Worm (Caenorhabditis elegans) whole organism, L1 larva: ENCODE measurements around the gene F35H8.1.

Experiments used
- C04F5.9 ChIP-seq: sonication (generic microtip); optimal IDR thresholded peaks from 2 replicates; lab custom pipeline; 2016; ENCODE audit warnings: missing genetic modification characterization, missing compliant biosample characterization
- F16B12.6 ChIP-seq: fragments of 150-350 bp; optimal IDR thresholded peaks from 2 replicates; lab custom pipeline; 2014; ENCODE audit warnings: missing biosample characterization, missing genetic modification characterization
- Y116A8C.19 ChIP-seq: sonication (generic microtip); optimal IDR thresholded peaks from 2 replicates; lab custom pipeline; 2016; ENCODE audit warnings: missing compliant biosample characterization, missing genetic modification characterization, borderline replicate concordance
- aly-2 ChIP-seq: fragments of 150-350 bp; optimal IDR thresholded peaks from 2 replicates; lab custom pipeline; 2014; ENCODE audit warnings: missing biosample characterization, missing genetic modification characterization
- ama-1 ChIP-seq: fragments of 150-350 bp; optimal IDR thresholded peaks from 2 replicates; lab custom pipeline; 2014
- blmp-1 ChIP-seq: fragments of 150-350 bp; optimal IDR thresholded peaks from 2 replicates; lab custom pipeline; 2014; ENCODE audit warnings: missing biosample characterization, missing genetic modification characterization
- ceh-63 ChIP-seq: fragments of 200-800 bp; sonication (Bioruptor generic); optimal IDR thresholded peaks from 2 replicates; lab custom pipeline; 2018; ENCODE audit warnings: mild to moderate bottlenecking, missing genetic modification characterization, missing compliant biosample characterization
- ces-1 ChIP-seq: fragments of 150-350 bp; optimal IDR thresholded peaks from 2 replicates; lab custom pipeline; 2014; ENCODE audit warnings: missing biosample characterization, missing genetic modification reagents, missing genetic modification characterization
- efl-1 ChIP-seq, 4 experiments: fragments of 150-350 bp; optimal IDR thresholded peaks in 3 of 4; peaks in 1 of 4; 1 replicate in 1 of 4; 2 replicates in 3 of 4; lab custom pipeline; 2014; ENCODE audit warnings: missing biosample characterization in 2 of 4, missing genetic modification characterization in 2 of 4, missing genetic modification reagents in 2 of 4
- egl-27 ChIP-seq, 2 experiments: fragments of 150-350 bp in 1 of 2; sonication (generic microtip); optimal IDR thresholded peaks; 3 replicates each; lab custom pipeline; 2017 to 2018; ENCODE audit warnings: missing biosample characterization in 2 of 2, missing genetic modification characterization in 2 of 2, missing genetic modification reagents in 2 of 2
- elt-3 ChIP-seq, 6 experiments: fragments of 150-350 bp in 1 of 6; sonication (generic microtip); optimal IDR thresholded peaks; 2 replicates each; lab custom pipeline; 2017 to 2018; ENCODE audit warnings: missing biosample characterization in 6 of 6, missing genetic modification characterization in 6 of 6, inconsistent platforms in 1 of 6
- fos-1 ChIP-seq: fragments of 150-350 bp; optimal IDR thresholded peaks from 2 replicates; lab custom pipeline; 2014; ENCODE audit warnings: missing biosample characterization, missing genetic modification characterization
- grh-1 ChIP-seq: fragments of 200-800 bp; sonication (Bioruptor generic); IDR thresholded peaks from 2 replicates; pipeline ENCODE4 v1.3.6; 2022; ENCODE audit warnings: missing genetic modification reagents, missing genetic modification characterization, missing compliant biosample characterization
- hlh-17 ChIP-seq: fragments of 200-800 bp; sonication (Bioruptor generic); optimal IDR thresholded peaks from 2 replicates; lab custom pipeline; 2018; ENCODE audit warnings: missing genetic modification characterization, mild to moderate bottlenecking, missing compliant biosample characterization, moderate library complexity, borderline replicate concordance
- hpl-2 ChIP-seq: fragments of 150-350 bp; optimal IDR thresholded peaks from 2 replicates; lab custom pipeline; 2014; ENCODE audit warnings: missing biosample characterization, missing genetic modification reagents, missing genetic modification characterization
- isw-1 ChIP-seq: fragments of 200-800 bp; sonication (Bioruptor generic); IDR thresholded peaks from 2 replicates; pipeline ENCODE4 v1.3.6; 2022; ENCODE audit warnings: missing genetic modification characterization, missing compliant biosample characterization
- lin-13 ChIP-seq: fragments of 150-350 bp; optimal IDR thresholded peaks from 2 replicates; lab custom pipeline; 2014; ENCODE audit warnings: missing biosample characterization, missing genetic modification reagents, missing genetic modification characterization
- lin-14 ChIP-seq: fragments of 200-800 bp; sonication (Bioruptor generic); optimal IDR thresholded peaks from 2 replicates; lab custom pipeline; 2018; ENCODE audit warnings: mild to moderate bottlenecking, missing genetic modification characterization, moderate library complexity, missing compliant biosample characterization
- lin-15B ChIP-seq: fragments of 150-350 bp; sonication (generic microtip); optimal IDR thresholded peaks from 3 replicates; lab custom pipeline; 2014; ENCODE audit warnings: missing biosample characterization, missing genetic modification characterization
- lin-35 ChIP-seq, 2 experiments: fragments of 150-350 bp; optimal IDR thresholded peaks; 2 replicates each; lab custom pipeline; 2014; ENCODE audit warnings: missing biosample characterization in 2 of 2, missing genetic modification characterization in 2 of 2, missing genetic modification reagents in 2 of 2
- lin-39 ChIP-seq: fragments of 150-350 bp; optimal IDR thresholded peaks from 2 replicates; lab custom pipeline; 2014; ENCODE audit warnings: missing biosample characterization, missing genetic modification reagents, missing genetic modification characterization
- lir-3 ChIP-seq: sonication (generic microtip); optimal IDR thresholded peaks from 2 replicates; lab custom pipeline; 2016; ENCODE audit warnings: mild to moderate bottlenecking, missing genetic modification characterization, moderate library complexity, missing compliant biosample characterization; ENCODE audit not compliant: poor library complexity
- mep-1 ChIP-seq: fragments of 150-350 bp; optimal IDR thresholded peaks from 2 replicates; lab custom pipeline; 2014; ENCODE audit warnings: missing biosample characterization, missing genetic modification characterization
- nhr-11 ChIP-seq: fragments of 150-350 bp; optimal IDR thresholded peaks from 2 replicates; lab custom pipeline; 2014; ENCODE audit warnings: missing biosample characterization, missing genetic modification characterization
- nhr-12 ChIP-seq: sonication (generic microtip); optimal IDR thresholded peaks from 2 replicates; lab custom pipeline; 2017; ENCODE audit warnings: missing biosample characterization, missing genetic modification characterization
- nhr-20 ChIP-seq: sonication (generic microtip); optimal IDR thresholded peaks from 2 replicates; lab custom pipeline; 2016; ENCODE audit warnings: mild to moderate bottlenecking, missing genetic modification characterization, missing compliant biosample characterization
- nhr-237 ChIP-seq: fragments of 150-350 bp; optimal IDR thresholded peaks from 2 replicates; lab custom pipeline; 2014; ENCODE audit warnings: missing biosample characterization, missing genetic modification characterization
- nhr-47 ChIP-seq: sonication (generic microtip); optimal IDR thresholded peaks from 2 replicates; lab custom pipeline; 2016; ENCODE audit warnings: mild to moderate bottlenecking, missing genetic modification characterization, moderate library complexity, missing compliant biosample characterization
- nhr-85 ChIP-seq: sonication (generic microtip); peaks from one replicate; lab custom pipeline; 2016; ENCODE audit warnings: missing genetic modification characterization, inconsistent platforms, missing compliant biosample characterization
- pax-3 ChIP-seq: fragments of 200-800 bp; sonication (Bioruptor generic); optimal IDR thresholded peaks from 2 replicates; lab custom pipeline; 2018; ENCODE audit warnings: mild to moderate bottlenecking, missing genetic modification characterization, moderate library complexity, missing compliant biosample characterization
- swsn-7 ChIP-seq: sonication (generic microtip); optimal IDR thresholded peaks from 2 replicates; lab custom pipeline; 2016; ENCODE audit warnings: missing genetic modification characterization, missing compliant biosample characterization
- tlp-1 ChIP-seq: fragments of 150-350 bp; optimal IDR thresholded peaks from 2 replicates; lab custom pipeline; 2014; ENCODE audit warnings: missing biosample characterization, missing genetic modification characterization
- unc-130 ChIP-seq: fragments of 150-350 bp; optimal IDR thresholded peaks from 2 replicates; lab custom pipeline; 2017; ENCODE audit warnings: missing biosample characterization, missing genetic modification characterization, inconsistent platforms
- unc-30 ChIP-seq: sonication (generic microtip); optimal IDR thresholded peaks from 2 replicates; lab custom pipeline; 2017; ENCODE audit warnings: missing biosample characterization, missing genetic modification characterization
- unc-86 ChIP-seq: sonication (generic microtip); optimal IDR thresholded peaks from 2 replicates; lab custom pipeline; 2016; ENCODE audit warnings: missing genetic modification characterization, missing compliant biosample characterization
- vab-15 ChIP-seq: sonication (generic microtip); optimal IDR thresholded peaks from 2 replicates; lab custom pipeline; 2017; ENCODE audit warnings: missing genotype, mild to moderate bottlenecking, missing genetic modification characterization, missing compliant biosample characterization
- zag-1 ChIP-seq: fragments of 150-350 bp; optimal IDR thresholded peaks from 2 replicates; lab custom pipeline; 2014; ENCODE audit warnings: missing biosample characterization, missing genetic modification characterization

Gene F35H8.1

DNA sequence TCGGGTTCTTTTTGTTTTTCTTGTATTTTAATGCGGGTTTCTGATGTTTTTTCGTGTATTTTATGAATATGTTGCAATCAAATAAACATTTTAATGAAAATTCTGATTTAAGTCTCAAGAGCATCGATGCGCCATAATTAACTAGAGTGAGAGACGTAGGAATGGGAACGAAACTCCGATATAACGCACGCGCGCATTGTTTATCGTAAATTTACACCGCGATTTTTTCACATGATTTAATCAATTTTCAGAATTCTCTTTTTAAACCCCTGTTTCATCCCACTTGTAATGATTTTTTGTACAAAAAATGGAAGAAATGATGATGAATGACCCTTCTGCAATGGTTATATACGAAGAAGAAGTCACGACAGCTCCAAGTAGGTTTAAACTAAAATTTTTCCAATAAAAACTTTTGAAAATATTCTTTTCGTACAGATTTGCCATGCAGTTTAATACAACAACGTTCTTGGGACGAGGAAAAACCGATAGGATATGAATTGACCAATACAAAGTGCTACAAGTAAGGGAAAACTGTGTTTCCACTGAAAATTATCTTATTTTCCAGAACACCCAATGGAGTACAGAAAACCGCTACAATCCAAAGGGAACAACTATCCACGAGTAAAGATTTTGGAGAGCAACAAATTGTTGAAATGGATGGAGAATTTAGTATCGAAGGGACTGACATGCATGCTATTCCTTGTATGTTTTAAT is 4.5 kb upstream of the F35H8.1 start, which contains the start of gene zfp-2 (continued):
- TF ChIP-seq Y116A8C.19 (tag; lab: Kevin White, UChicago), result no peak
- no peak for TF ChIP-seq nhr-12
- TF ChIP-seq isw-1, result no peak
- TF ChIP-seq tlp-1 (tag; lab: Kevin White, UChicago), result no peak
- no peak for TF ChIP-seq nhr-85
- TF ChIP-seq lin-39 (tag; lab: Kevin White, UChicago), result no peak
- no peak for TF ChIP-seq C04F5.9 (tag; lab: Kevin White, UChicago)
- TF ChIP-seq blmp-1 (tag; lab: Kevin White, UChicago), result peak; percentile 21
- no peak for TF ChIP-seq nhr-237

DNA sequence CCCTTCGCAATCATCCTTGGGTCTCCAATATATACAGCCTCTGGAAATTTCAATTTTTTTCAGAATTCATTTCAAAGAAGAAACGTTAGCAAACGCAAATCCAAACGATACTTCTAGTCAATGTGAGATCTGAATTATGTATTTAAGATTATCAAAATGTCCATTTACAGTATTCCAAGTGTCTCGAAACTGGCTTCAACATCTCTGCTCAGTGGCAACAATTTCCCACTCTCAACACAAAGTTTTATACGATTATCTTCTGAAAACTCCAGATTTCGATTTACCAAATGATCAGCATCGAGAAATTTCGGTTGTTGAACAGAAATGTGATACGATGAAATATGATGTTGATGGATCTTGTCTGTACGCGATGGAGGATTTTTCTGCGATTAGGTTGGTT is 3.5 kb upstream of the F35H8.1 start:
- TF ChIP-seq vab-15 (tag; lab: Kevin White, UChicago), result no peak
- TF ChIP-seq hlh-17, result no peak
- no peak for TF ChIP-seq ces-1 (GFP tag; lab: Kevin White, UChicago)
- TF ChIP-seq lir-3 (tag; lab: Kevin White, UChicago), result no peak
- no peak for TF ChIP-seq zag-1 (tag; lab: Kevin White, UChicago)
- no peak for TF ChIP-seq F16B12.6 (tag; lab: Kevin White, UChicago)
- no peak for TF ChIP-seq nhr-11
- no peak for TF ChIP-seq tlp-1 (tag; lab: Kevin White, UChicago)
- no peak for TF ChIP-seq ama-1 (lab: Kevin White, UChicago)
- no peak for TF ChIP-seq C04F5.9 (tag; lab: Kevin White, UChicago)
- TF ChIP-seq egl-27 (tag; optimal IDR thresholded peaks at IDR 0.05; lab: Kevin White, UChicago), result no peak
- no peak for TF ChIP-seq elt-3 (tag; optimal IDR thresholded peaks at IDR 0.05; lab: Kevin White, UChicago)
- TF ChIP-seq unc-30 (tag; lab: Kevin White, UChicago), result no peak
- TF ChIP-seq aly-2 (tag; lab: Kevin White, UChicago), result no peak
- no peak for TF ChIP-seq nhr-47 (tag; lab: Kevin White, UChicago)
- TF ChIP-seq nhr-237, result no peak
- TF ChIP-seq Y116A8C.19 (tag; lab: Kevin White, UChicago), result no peak
- TF ChIP-seq fos-1 (tag; lab: Kevin White, UChicago), result no peak

- TF ChIP-seq lin-13 (no peak), elt-3 (tag; optimal IDR thresholded peaks at IDR 0.05; lab: Kevin White, UChicago) (peak in 1 of 6 experiments; percentile 29), blmp-1 (tag; lab: Kevin White, UChicago) (peak; percentile 79), lin-15B (tag; lab: Kevin White, UChicago) (no peak), lin-35 (GFP tag; optimal IDR thresholded peaks at IDR 0.05; lab: Kevin White, UChicago) (peak in 1 of 2 experiments; percentile 25), nhr-20 (peak; percentile 9), mep-1 (no peak), nhr-85 (peak; percentile 77), pax-3 (tag; lab: Kevin White, UChicago) (no peak), lir-3 (tag; lab: Kevin White, UChicago) (no peak), swsn-7 (tag; lab: Kevin White, UChicago) (no peak), hlh-17 (no peak), aly-2 (tag; lab: Kevin White, UChicago) (no peak), ceh-63 (GFP tag; lab: Kevin White, UChicago) (no peak), unc-130 (peak; percentile 49), efl-1 (optimal IDR thresholded peaks at IDR 0.05; lab: Kevin White, UChicago) (no peak), efl-1 (GFP tag; optimal IDR thresholded peaks at IDR 0.05 in 1 of 2; lab: Kevin White, UChicago) (no peak), unc-86 (tag; lab: Kevin White, UChicago) (no peak), hpl-2 (GFP tag; lab: Kevin White, UChicago) (no peak), lin-14 (GFP tag; lab: Kevin White, UChicago) (peak; percentile 45), grh-1 (peak; percentile 43; the same call in 1 of the 2 replicates)
Measured at ce11 chrII:9554925-9555553, 2.0 kb upstream of the F35H8.1 start, which contains the start of gene F35H8.2. F35H8.2 (plus strand) TSS chrII:9555503.
